Worm (Caenorhabditis elegans): ENCODE data around the gene C14C10.1.

The C14C10.1 gene

DNA sequence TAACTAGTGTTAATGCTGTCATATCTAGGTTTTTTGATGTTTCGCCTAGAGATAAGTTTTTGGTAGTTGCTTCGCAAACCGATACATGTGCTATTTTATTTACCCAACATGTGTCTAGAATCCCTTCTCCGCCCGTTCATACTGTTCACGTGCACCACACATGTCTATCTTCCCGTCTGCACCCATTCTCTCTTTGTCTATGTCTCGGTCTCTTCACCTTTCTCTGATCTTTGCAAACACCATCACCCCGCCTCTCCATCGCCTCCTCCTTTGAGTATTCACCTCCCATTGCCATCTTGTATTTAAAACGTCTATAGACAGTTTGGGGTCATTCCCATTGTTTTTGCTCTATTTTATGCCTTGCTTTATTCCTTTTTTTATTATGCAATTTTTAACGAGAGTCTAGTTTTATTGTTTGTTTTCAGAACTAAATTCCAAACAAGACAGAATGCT is 49.1 kb downstream of the C14C10.1 start, which contains the start of gene F56H9.2 (continued):
- TF ChIP-seq lin-13 (GFP tag; optimal IDR thresholded peaks at IDR 0.05), result peak; percentile 8
- TF ChIP-seq lin-39 (tag; optimal IDR thresholded peaks at IDR 0.05), result peak; percentile 10
- peak; percentile 13 for TF ChIP-seq fos-1 (tag; optimal IDR thresholded peaks at IDR 0.05)
- peak; percentile 95 for TF ChIP-seq nhr-71 (tag; optimal IDR thresholded peaks at IDR 0.05)
- no peak for TF ChIP-seq hlh-4 (tag; optimal IDR thresholded peaks at IDR 0.05)
- no peak for TF ChIP-seq unc-30 (tag; optimal IDR thresholded peaks at IDR 0.05)
- TF ChIP-seq skn-1 (tag; optimal IDR thresholded peaks at IDR 0.05), result peak; percentile 65
- TF ChIP-seq lsy-2 (tag; optimal IDR thresholded peaks at IDR 0.05), result peak; percentile 53 to 77
- TF ChIP-seq nhr-85 (tag), result peak; percentile 98
- peak; percentile 26 for TF ChIP-seq mef-2 (tag; optimal IDR thresholded peaks at IDR 0.05)
- peak; percentile 46 for TF ChIP-seq unc-86 (tag; optimal IDR thresholded peaks at IDR 0.05)
- no peak for TF ChIP-seq fkh-4 (tag; optimal IDR thresholded peaks at IDR 0.05; ENCODE audit: borderline replicate concordance)
- TF ChIP-seq lin-35 (GFP tag; optimal IDR thresholded peaks at IDR 0.05), result peak; percentile 43 to 83
- peak; percentile 61 for TF ChIP-seq xbp-1 (tag; optimal IDR thresholded peaks at IDR 0.05)
- TF ChIP-seq ceh-8 (GFP tag; optimal IDR thresholded peaks at IDR 0.05), result no peak
- peak; percentile 74 for TF ChIP-seq swsn-7 (tag; optimal IDR thresholded peaks at IDR 0.05)
- no peak for TF ChIP-seq snu-23 (GFP tag; optimal IDR thresholded peaks at IDR 0.05)
- TF ChIP-seq nhr-90 (tag; optimal IDR thresholded peaks at IDR 0.05; ENCODE audit: poor library complexity), result peak; percentile 81
- TF ChIP-seq jun-1 (tag; optimal IDR thresholded peaks at IDR 0.05), result peak; percentile 62
- peak; percentile 44 to 46 for TF ChIP-seq efl-1 (optimal IDR thresholded peaks at IDR 0.05)
- peak; percentile 14 to 92 for TF ChIP-seq efl-1 (GFP tag; optimal IDR thresholded peaks at IDR 0.05 in 1 of 2)
- TF ChIP-seq tbx-2 (tag; optimal IDR thresholded peaks at IDR 0.05), result peak; percentile 83
- TF ChIP-seq dsc-1 (tag; optimal IDR thresholded peaks at IDR 0.05), result peak; percentile 82
- TF ChIP-seq snpc-4 (tag; optimal IDR thresholded peaks at IDR 0.05), result no peak
- peak; percentile 96 for TF ChIP-seq lin-14 (GFP tag; optimal IDR thresholded peaks at IDR 0.05)
- peak; percentile 76 for TF ChIP-seq blmp-1 (tag; optimal IDR thresholded peaks at IDR 0.05)
- peak; percentile 46 for TF ChIP-seq lir-3 (tag; optimal IDR thresholded peaks at IDR 0.05; ENCODE audit: poor library complexity)
- peak; percentile 42 for TF ChIP-seq pqm-1 (tag; optimal IDR thresholded peaks at IDR 0.05)
- TF ChIP-seq zip-4 (GFP tag; optimal IDR thresholded peaks at IDR 0.05), result no peak
- TF ChIP-seq grh-1 (GFP tag; IDR thresholded peaks at IDR 0.05), result peak; percentile 69
- TF ChIP-seq ama-1 (optimal IDR thresholded peaks at IDR 0.05), result peak; percentile 36
- peak in 1 of 2 experiments; percentile 96 for TF ChIP-seq mdl-1 (tag; optimal IDR thresholded peaks at IDR 0.05)
- TF ChIP-seq egl-13 (tag; optimal IDR thresholded peaks at IDR 0.05), result no peak
- TF ChIP-seq ceh-82 (tag; optimal IDR thresholded peaks at IDR 0.05), result peak in 2 of 3 experiments; percentile 7 to 51
- TF ChIP-seq elt-3 (tag; optimal IDR thresholded peaks at IDR 0.05), result peak in 3 of 6 experiments; percentile 68 to 92 (median 70)
- no peak for TF ChIP-seq sox-4 (tag; optimal IDR thresholded peaks at IDR 0.05)
- TF ChIP-seq irx-1 (tag; optimal IDR thresholded peaks at IDR 0.05), result peak; percentile 59
- peak; percentile 88 for TF ChIP-seq rnt-1 (tag; optimal IDR thresholded peaks at IDR 0.05)
- peak; percentile 4 for TF ChIP-seq ztf-4 (tag; optimal IDR thresholded peaks at IDR 0.05)
- TF ChIP-seq ces-1 (GFP tag; optimal IDR thresholded peaks at IDR 0.05), result no peak
- TF ChIP-seq elt-2 (tag; optimal IDR thresholded peaks at IDR 0.05), result peak; percentile 89
- no peak for TF ChIP-seq unc-62 (GFP tag; optimal IDR thresholded peaks at IDR 0.05)

- TF ChIP-seq fkh-8 (tag; optimal IDR thresholded peaks at IDR 0.05) (no peak), ama-1 (optimal IDR thresholded peaks at IDR 0.05) (peak; percentile 12), blmp-1 (tag; optimal IDR thresholded peaks at IDR 0.05) (peak; percentile 14), lin-35 (GFP tag; optimal IDR thresholded peaks at IDR 0.05) (peak in 1 of 2 experiments; percentile 10), nhr-84 (tag; optimal IDR thresholded peaks at IDR 0.05) (no peak), elt-2 (tag; optimal IDR thresholded peaks at IDR 0.05) (peak; percentile 86), pqm-1 (tag; optimal IDR thresholded peaks at IDR 0.05) (peak; percentile 46), efl-1 (optimal IDR thresholded peaks at IDR 0.05) (no peak), efl-1 (GFP tag; optimal IDR thresholded peaks at IDR 0.05 in 1 of 2) (peak in 1 of 2 experiments; percentile 31), rnt-1 (tag; optimal IDR thresholded peaks at IDR 0.05) (peak; percentile 19), nhr-90 (tag; optimal IDR thresholded peaks at IDR 0.05; ENCODE audit: poor library complexity) (peak; percentile 30), nhr-47 (tag; optimal IDR thresholded peaks at IDR 0.05) (no peak), nhr-12 (tag; optimal IDR thresholded peaks at IDR 0.05) (no peak), jun-1 (tag; optimal IDR thresholded peaks at IDR 0.05) (no peak), unc-98 (GFP tag; IDR thresholded peaks at IDR 0.05) (no peak), elt-3 (tag; optimal IDR thresholded peaks at IDR 0.05) (peak in 1 of 6 experiments; percentile 3), lin-13 (GFP tag; optimal IDR thresholded peaks at IDR 0.05) (peak; percentile 3), alr-1 (tag; optimal IDR thresholded peaks at IDR 0.05; ENCODE audit: borderline replicate concordance) (no peak), lin-14 (GFP tag; optimal IDR thresholded peaks at IDR 0.05) (peak; percentile 3)
These were observed 49.8 kb downstream of the C14C10.1 start for ce11 chrV:12637764-12638502.
